Worm (Caenorhabditis elegans) whole organism, L4/young adult: ENCODE measurements around the gene nhr-118.

Experiments
- W03F9.2 ChIP-seq: fragments of 150-350 bp; optimal IDR thresholded peaks from 2 replicates; lab custom pipeline; 2014; ENCODE audit warnings: missing biosample characterization, missing genetic modification characterization
- dao-5 ChIP-seq: sonication (generic microtip); optimal IDR thresholded peaks from 2 replicates; lab custom pipeline; 2016; ENCODE audit warnings: missing genotype, missing genetic modification characterization, moderate library complexity, missing compliant biosample characterization
- him-1 ChIP-seq: sonication (generic microtip); optimal IDR thresholded peaks from 2 replicates; lab custom pipeline; 2016; ENCODE audit warnings: missing genotype, missing genetic modification reagents, missing genetic modification characterization, missing compliant biosample characterization

The nhr-118 gene

DNA sequence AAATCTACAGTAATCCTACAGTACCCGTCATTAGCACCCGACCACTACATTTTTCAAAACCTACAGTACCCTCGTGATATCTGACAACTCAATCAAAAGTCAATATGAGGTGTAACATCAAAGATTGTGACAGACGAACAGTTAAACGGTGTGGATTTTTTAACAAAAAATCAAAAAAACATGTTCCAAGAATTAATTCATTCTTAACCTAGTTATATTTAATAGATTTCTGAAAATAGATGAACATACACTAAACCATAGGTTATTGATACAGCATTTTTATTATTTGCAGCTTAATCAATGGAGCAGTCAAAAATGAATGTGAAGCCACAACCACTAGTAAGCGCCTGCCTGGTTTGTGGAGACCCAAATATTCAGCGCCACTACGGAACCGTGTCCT lies at the start of gene nhr-118:
Gene nhr-118, plus strand, starts transcription at position 301 of the 400 bp plus-strand sequence.
- TF ChIP-seq W03F9.2 (tag; lab: Kevin White, UChicago) (no peak), him-1 (tag; lab: Kevin White, UChicago) (no peak), dao-5 (tag; lab: Kevin White, UChicago) (no peak)

DNA sequence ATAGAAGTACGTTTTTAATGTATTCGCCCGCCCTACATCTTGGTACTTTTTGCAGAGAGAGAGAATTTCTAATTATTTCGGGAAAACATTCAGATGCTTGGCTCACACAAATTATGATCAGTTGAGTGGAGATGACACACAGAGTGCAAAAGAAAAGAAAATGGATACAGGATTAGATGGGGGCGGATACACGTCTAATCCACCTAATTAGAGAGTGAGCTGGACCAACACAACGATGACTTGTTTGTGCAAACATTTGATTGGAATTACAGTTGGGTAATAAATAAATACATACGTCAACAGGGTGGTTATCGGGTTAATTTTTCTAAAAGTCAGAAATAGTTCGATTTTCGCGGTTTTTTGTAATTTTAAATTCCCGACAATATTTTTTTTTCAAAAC lies 48.5 kb upstream of the nhr-118 start:
- TF ChIP-seq W03F9.2 (tag; lab: Kevin White, UChicago) (no peak), him-1 (tag; lab: Kevin White, UChicago) (no peak)

DNA sequence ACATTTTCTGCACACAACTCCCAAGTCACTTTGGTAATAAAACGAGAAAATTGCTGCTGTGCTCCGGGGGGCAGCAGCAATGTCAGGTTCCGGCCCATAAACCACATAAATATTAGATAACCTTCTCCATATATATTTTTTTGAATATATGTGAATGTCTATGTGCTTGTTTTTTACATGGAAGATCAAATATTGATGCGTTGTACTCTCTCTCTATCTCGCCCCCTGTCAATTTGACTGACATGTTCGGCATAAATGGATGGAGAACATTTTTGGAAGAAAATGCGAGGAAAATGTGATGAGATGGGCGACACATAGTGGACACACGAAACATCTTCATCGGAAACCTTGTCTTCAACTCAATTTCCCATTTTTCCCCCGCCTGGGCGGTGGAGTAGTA lies 47.6 kb upstream of the nhr-118 start:
- no peak for TF ChIP-seq W03F9.2 (tag; lab: Kevin White, UChicago)
- TF ChIP-seq dao-5 (tag; lab: Kevin White, UChicago): no peak
- no peak for TF ChIP-seq him-1 (tag; lab: Kevin White, UChicago)

DNA sequence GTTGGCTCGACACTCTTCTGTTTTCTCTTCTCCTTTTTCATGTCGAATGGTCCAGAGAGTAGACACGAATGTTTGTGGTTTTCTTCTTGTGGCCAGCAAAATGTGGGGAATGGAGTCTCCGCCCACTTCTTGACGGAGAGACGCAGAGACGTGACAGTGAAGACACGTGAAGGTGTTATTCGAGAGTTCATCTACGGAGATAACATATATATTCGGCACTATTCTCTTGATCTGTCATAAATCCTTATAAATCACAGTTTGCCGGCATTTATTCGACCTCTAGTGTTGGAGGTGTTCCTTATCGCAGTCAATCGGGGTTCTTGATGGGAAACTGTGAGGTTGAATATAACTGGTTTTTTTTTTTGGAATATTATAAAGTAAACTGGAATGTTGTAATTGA lies 46.1 kb upstream of the nhr-118 start, which contains the start of gene F32D1.3:
Gene F32D1.3, minus strand, starts transcription at position 65 of the 400 bp plus-strand sequence.
- no peak for TF ChIP-seq him-1 (tag; lab: Kevin White, UChicago)
- TF ChIP-seq W03F9.2 (tag; lab: Kevin White, UChicago): no peak
- TF ChIP-seq dao-5 (tag; lab: Kevin White, UChicago): no peak

DNA sequence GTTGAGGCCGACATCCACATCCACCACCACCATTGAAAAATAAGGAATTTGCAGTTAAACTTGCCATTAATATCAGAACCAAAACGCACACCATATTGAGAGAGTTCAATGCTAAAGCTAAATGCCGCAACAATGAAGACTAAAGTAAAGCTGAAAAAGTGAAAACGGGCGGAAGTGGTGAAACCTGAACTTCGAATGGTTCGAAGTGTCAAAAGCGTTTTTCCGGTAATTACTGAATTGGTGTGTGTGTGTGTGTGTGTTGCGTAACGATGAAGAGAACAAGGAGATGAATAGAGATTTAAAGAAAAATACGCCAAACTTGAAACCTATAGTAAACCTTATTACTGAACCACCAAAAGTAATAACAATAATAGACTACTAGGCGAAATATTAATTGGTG lies 43.1 kb upstream of the nhr-118 start, which contains the start of gene grl-13:
Gene grl-13, minus strand, starts transcription at position 101 of the 400 bp plus-strand sequence.
- TF ChIP-seq W03F9.2 (tag; lab: Kevin White, UChicago) (no peak), dao-5 (tag; lab: Kevin White, UChicago) (no peak), him-1 (tag; lab: Kevin White, UChicago) (no peak)

DNA sequence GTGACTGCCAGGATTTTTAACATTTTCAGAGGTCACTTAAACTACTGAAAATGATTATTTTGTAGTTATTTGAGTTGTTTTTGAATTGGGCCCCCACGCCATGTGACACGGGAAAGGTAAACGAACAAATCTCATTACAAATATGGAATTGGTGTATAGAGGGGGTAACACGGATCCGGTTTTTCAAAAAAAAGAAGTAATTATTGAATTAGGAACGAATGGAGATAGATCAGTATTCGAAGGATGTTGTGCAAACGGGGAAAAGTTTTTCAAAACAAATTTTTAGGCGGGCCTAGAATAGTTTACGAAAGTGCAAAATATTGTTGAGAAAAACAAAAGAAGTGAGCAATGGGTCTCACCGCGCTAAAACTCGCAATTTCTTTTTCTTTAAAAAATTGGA lies 41.2 kb upstream of the nhr-118 start, which contains the start of gene F32D1.11:
Gene F32D1.11, minus strand, starts transcription at position 101 of the 400 bp plus-strand sequence.
- TF ChIP-seq W03F9.2 (tag; lab: Kevin White, UChicago) (no peak), him-1 (tag; lab: Kevin White, UChicago) (no peak), dao-5 (tag; lab: Kevin White, UChicago) (no peak)

DNA sequence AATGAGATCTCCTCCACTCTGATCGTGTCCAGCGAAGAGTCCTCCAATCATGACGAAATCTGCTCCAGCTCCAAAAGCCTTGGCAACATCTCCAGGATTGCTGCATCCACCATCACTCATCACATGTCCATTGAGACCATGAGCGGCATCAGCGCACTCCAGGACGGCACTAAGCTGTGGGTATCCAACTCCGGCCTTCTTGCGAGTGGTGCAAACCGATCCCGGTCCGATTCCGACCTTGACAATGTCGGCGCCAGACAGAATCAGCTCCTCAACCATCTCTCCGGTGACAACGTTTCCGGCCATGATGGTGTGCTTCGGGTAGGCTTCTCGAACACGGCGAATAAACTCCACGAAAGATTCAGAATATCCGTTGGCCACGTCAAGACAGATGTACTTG lies 37.1 kb upstream of the nhr-118 start:
- TF ChIP-seq him-1 (tag; lab: Kevin White, UChicago) (no peak), dao-5 (tag; lab: Kevin White, UChicago) (no peak), W03F9.2 (tag; lab: Kevin White, UChicago) (no peak)

DNA sequence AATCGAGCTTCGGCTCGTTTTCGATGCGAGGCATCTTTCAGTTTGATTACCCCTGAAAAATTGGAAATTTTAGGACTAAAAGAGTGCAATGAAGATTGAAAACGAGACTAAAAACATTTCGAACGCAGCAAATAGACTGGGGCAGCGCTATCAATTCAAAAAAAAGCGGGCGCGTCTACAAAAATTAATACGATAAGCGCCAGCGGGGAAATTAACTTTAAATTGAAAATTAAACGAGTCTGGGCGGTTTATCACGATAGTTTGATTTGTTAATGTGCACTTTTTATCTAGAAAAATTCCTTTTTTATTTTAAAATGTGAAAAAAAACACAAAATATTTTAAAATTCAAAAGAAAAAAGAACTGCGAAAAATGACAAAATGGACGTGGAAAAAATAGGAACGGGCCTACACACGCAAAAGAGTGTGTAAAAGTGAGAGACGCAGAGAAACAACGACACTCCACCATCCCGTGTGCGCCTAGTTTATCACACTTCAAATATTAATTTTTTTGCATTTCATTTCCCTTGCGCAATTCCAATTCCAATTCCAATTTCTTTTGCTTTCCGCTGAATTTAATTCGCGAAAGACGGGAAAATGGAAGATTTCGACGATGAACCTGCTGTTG lies 36.2 kb upstream of the nhr-118 start, which contains the start of the genes gmpr-1 and fipp-1:
Gene gmpr-1, minus strand, starts transcription at position 75 of the 625 bp plus-strand sequence.
Gene fipp-1, plus strand, starts transcription at position 499 of the 625 bp plus-strand sequence.
- TF ChIP-seq dao-5 (tag; lab: Kevin White, UChicago): no peak
- no peak for TF ChIP-seq him-1 (tag; lab: Kevin White, UChicago)
- peak; percentile 6 for TF ChIP-seq W03F9.2 (tag; lab: Kevin White, UChicago)

DNA sequence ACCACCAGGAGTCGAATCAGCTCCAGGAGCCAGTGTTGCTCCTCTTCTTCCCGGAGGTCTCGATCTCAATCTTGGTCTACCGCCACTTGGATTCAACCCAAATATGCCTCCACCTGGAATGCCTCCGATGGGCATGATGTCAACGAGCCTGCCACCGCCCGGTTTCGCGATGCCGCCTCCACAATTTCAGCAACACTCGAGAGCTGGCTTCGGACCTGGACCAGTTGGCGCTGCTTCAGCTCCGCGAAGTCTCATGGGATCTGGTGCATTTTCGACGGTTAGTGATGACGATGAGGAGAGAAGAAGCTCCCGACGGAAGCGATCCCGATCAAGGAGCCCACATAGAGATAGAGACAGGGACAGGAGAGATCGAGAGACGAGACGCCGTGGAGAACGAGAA lies 34.6 kb upstream of the nhr-118 start:
- no peak for TF ChIP-seq him-1 (tag; lab: Kevin White, UChicago)
- no peak for TF ChIP-seq dao-5 (tag; lab: Kevin White, UChicago)
- no peak for TF ChIP-seq W03F9.2 (tag; lab: Kevin White, UChicago)

DNA sequence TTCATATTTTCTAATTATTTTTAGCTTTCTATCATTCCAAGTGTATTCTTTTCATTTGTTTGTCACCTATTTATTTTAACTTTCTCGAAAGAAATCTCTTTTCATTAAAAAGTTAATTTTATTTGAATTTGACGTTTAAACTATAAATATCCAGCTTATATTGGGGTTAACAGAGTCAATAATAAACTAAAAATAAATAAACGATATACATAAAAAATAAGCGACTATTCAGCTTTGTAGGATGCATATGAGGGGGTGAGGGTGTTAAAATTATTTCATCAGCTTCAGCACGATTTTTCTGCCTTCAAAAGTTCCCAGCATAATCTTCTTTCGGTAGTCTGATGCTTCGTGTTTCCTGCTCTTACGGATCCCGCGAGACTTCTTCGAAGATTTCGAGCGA lies 34.0 kb upstream of the nhr-118 start:
- no peak for TF ChIP-seq dao-5 (tag; lab: Kevin White, UChicago)
- TF ChIP-seq W03F9.2 (tag; lab: Kevin White, UChicago): no peak
- no peak for TF ChIP-seq him-1 (tag; lab: Kevin White, UChicago)

DNA sequence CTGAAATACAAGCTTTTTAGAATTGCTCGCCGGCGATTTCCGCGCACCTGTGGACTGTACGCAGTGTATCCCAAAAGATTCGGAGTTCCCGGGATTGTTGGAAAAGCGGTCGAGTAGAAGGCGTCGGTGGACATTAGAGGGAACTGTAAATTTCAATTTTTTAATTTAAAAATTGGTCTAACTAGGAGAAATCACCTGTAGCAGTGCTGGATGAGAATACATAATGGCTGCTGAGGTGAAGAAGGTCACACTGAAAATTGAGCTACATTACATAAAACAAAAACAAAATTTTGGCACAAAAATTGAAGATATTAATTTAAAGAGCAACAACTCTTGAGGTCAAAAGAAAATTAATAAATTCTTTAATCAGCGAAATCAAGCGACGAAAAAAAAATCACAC lies 33.0 kb upstream of the nhr-118 start, which contains the start of gene neg-1:
Gene neg-1, minus strand, starts transcription at position 250 of the 400 bp plus-strand sequence.
- TF ChIP-seq him-1 (tag; lab: Kevin White, UChicago): no peak
- no peak for TF ChIP-seq dao-5 (tag; lab: Kevin White, UChicago)
- TF ChIP-seq W03F9.2 (tag; lab: Kevin White, UChicago): no peak

DNA sequence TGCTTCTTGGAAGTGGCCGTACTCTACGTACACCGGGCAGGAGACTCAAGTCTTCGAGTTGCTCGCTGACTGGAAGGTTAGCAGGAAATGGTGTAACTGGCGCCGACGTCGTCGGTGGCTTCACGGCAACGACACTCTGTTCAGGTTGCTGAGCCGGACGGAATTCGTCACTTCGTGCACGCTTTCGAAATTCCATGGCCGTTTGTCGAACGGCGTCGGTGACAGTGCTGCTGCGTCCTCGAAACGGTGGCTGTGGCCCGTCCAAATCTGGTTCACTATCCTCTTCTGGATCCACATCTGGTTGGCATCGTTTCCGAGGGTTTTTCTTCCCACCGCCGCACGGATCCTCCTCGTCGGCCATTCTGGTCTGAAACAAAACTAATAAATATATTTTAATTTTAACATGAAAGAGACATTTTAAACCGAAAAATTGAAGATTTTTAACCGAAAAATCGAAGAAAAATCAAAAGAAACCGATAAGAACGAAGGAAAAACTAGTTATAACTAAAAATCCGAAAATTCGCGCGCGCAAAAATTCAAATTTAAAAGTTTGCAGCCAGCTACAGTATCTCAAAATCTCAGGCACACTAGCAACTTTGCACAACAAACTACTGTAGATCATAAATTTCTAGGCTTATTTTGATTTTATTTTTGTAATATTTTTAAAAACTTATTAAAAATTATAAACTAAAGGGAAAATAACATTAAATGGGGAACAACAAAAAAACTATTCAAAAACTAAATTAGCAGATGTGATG lies 31.6 kb upstream of the nhr-118 start, which contains the start of gene F32D1.7:
Gene F32D1.7, minus strand, starts transcription at position 367 of the 758 bp plus-strand sequence.
- TF ChIP-seq him-1 (tag; lab: Kevin White, UChicago): no peak
- peak; percentile 11 for TF ChIP-seq W03F9.2 (tag; lab: Kevin White, UChicago)

DNA sequence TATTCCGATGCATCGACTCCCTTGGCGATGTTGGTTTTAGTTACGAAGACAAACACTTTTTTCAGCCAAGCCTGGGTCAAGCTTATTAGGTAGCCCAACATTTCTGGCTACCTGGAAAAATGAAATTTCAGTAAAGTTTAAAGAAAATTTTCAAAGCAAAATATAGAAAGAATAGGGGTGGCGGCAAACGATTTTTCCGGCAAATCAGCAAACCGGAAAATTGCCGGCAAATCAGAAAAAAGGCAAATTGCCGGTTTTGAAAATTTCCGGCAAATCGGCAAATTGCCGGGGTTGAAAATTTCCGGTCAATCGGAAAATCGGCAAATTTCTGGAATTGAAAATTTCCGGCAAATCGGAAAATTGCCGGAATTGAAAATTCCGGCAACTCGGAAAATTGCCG lies 30.0 kb upstream of the nhr-118 start, which contains the start of gene F32D1.8:
Gene F32D1.8, minus strand, starts transcription at position 101 of the 400 bp plus-strand sequence.
- TF ChIP-seq dao-5 (tag; lab: Kevin White, UChicago): no peak
- TF ChIP-seq W03F9.2 (tag; lab: Kevin White, UChicago): no peak
- TF ChIP-seq him-1 (tag; lab: Kevin White, UChicago): no peak
